Worm (Caenorhabditis elegans): ENCODE results near the gene C05D12.5.

DNA sequence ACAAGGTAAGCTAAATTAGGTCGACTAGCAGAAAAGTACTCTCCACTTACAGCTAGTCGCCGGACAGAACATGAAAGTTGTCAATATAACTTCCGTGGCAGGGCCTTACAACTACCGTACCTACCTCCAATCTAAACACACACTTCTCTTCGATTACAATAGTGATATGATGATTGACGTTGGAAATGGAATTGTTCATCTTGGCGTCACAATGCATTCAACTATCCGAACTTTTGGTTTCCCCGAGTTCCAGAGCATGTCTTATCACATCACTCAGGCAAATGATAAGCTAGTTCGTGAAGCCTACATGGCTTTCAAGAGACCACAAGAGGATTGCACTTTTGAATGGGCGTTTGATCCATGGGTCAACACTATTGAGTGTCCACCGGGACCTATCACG, 6.7 kb upstream of the C05D12.5 start:
- TF ChIP-seq ztf-23 (GFP tag; IDR thresholded peaks at IDR 0.05) (no peak), klf-2 (GFP tag; conservative IDR thresholded peaks at IDR 0.05) (no peak), ztf-29 (GFP tag; IDR thresholded peaks at IDR 0.05) (no peak), flt-1 (GFP tag; IDR thresholded peaks at IDR 0.05) (no peak), tab-1 (GFP tag; IDR thresholded peaks at IDR 0.05) (no peak), cog-1 (tag; optimal IDR thresholded peaks at IDR 0.05) (no peak), med-1 (GFP tag; optimal IDR thresholded peaks at IDR 0.05; ENCODE audit: insufficient read depth) (no peak)
